Worm (Caenorhabditis elegans) whole organism, late embryonic: ENCODE data around the gene K07F5.15.

ENCODE experiments used
- K09A11.1 ChIP-seq: sonication (generic microtip); optimal IDR thresholded peaks from 2 replicates; lab custom pipeline; 2017; ENCODE audit warnings: antibody characterized with exemption, mild to moderate bottlenecking, missing genetic modification characterization, missing compliant biosample characterization; ENCODE audit not compliant: insufficient read depth
- ceh-30 ChIP-seq: fragments of 150-350 bp; optimal IDR thresholded peaks from 2 replicates; lab custom pipeline; 2014; ENCODE audit warnings: missing biosample characterization, missing genetic modification characterization
- pha-4 ChIP-seq: fragments of 150-350 bp; optimal IDR thresholded peaks from 2 replicates; lab custom pipeline; 2018; ENCODE audit warnings: missing biosample characterization, missing genetic modification reagents, missing genetic modification characterization

DNA sequence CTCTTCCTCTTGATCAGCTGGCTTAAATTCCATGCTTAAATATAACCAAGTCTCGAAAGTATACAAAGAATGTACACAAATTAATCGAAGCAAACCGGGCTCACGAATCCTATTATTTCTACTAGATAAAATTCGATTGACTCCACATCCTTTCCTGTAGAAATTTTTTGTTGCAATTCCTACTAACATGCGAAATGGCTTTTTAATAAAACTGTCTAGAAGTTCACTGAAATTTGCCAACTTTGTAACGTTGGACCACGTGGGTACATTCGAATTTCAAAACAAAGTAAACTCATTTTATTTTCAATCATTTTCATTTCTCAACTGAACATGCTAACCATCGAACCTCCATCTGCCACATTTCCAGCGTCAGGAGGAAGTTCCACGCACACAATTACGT lies 30.2 kb downstream of the K07F5.15 start, which contains the start of gene ssp-32:
- no peak for TF ChIP-seq K09A11.1 (tag; lab: Kevin White, UChicago)
- no peak for TF ChIP-seq pha-4 (tag; lab: Kevin White, UChicago)
- no peak for TF ChIP-seq ceh-30 (tag; lab: Kevin White, UChicago)
